Worm (Caenorhabditis elegans) whole organism, midembryonic: ENCODE results near the gene F19G12.1.
A peak's percentile ranks its signal among the peaks of the same experiment; 100 is the strongest.

ENCODE experiments used
- T22C8.4 ChIP-seq: fragments of 200-800 bp; sonication (Bioruptor generic); IDR thresholded peaks from 2 replicates; pipeline ENCODE4 v1.3.6; 2022; ENCODE audit warnings: missing genetic modification characterization, missing compliant biosample characterization
- cog-1 ChIP-seq: sonication (generic microtip); optimal IDR thresholded peaks from 2 replicates; lab custom pipeline; 2016; ENCODE audit warnings: missing genetic modification characterization, missing compliant biosample characterization
- flt-1 ChIP-seq: fragments of 200-800 bp; sonication (Bioruptor generic); IDR thresholded peaks from 2 replicates; pipeline ENCODE4 v1.3.6; 2022; ENCODE audit warnings: missing genetic modification characterization, missing compliant biosample characterization
- klf-2 ChIP-seq: fragments of 200-800 bp; sonication (Bioruptor generic); conservative IDR thresholded peaks from 2 replicates; pipeline ENCODE4 v1.3.6; 2022; ENCODE audit warnings: missing genetic modification reagents, missing genetic modification characterization, missing compliant biosample characterization
- med-1 ChIP-seq: sonication (generic microtip); optimal IDR thresholded peaks from 2 replicates; lab custom pipeline; 2017; ENCODE audit warnings: missing genetic modification characterization, mild to moderate bottlenecking, missing compliant biosample characterization, antibody characterized with exemption, missing genetic modification reagents; ENCODE audit not compliant: insufficient read depth
- ref-1 ChIP-seq: fragments of 200-800 bp; sonication (Bioruptor generic); conservative IDR thresholded peaks from 2 replicates; pipeline ENCODE4 v1.3.6; 2022; ENCODE audit warnings: missing genetic modification reagents, missing genetic modification characterization, missing compliant biosample characterization
- tab-1 ChIP-seq: fragments of 200-800 bp; sonication (Bioruptor generic); IDR thresholded peaks from 2 replicates; pipeline ENCODE4 v1.3.6; 2022; ENCODE audit warnings: missing genetic modification characterization, missing compliant biosample characterization
- ztf-23 ChIP-seq: fragments of 200-800 bp; sonication (Bioruptor generic); IDR thresholded peaks from 2 replicates; pipeline ENCODE4 v1.3.6; 2022; ENCODE audit warnings: missing genetic modification reagents, missing genetic modification characterization, missing compliant biosample characterization
- ztf-29 ChIP-seq: fragments of 200-800 bp; sonication (Bioruptor generic); IDR thresholded peaks from 2 replicates; pipeline ENCODE4 v1.3.6; 2022; ENCODE audit warnings: missing genetic modification reagents, missing genetic modification characterization, missing compliant biosample characterization

Gene F19G12.1

ce11 chrX:1451240-1451639, 20.4 kb downstream of the F19G12.1 start:
- TF ChIP-seq tab-1 (GFP tag; lab: Robert Waterston, UW) (0 out of 2 replicates have a peak, but pooled peaks have one; percentile 23), T22C8.4 (GFP tag; lab: Robert Waterston, UW) (no peak)

- TF ChIP-seq ztf-23 (GFP tag; lab: Robert Waterston, UW) (no peak), klf-2 (GFP tag; lab: Robert Waterston, UW) (no peak), flt-1 (GFP tag; lab: Robert Waterston, UW) (no peak), cog-1 (no peak), ztf-29 (no peak), ref-1 (GFP tag; lab: Robert Waterston, UW) (no peak), T22C8.4 (GFP tag; lab: Robert Waterston, UW) (no peak), med-1 (GFP tag; lab: Kevin White, UChicago) (no peak), tab-1 (GFP tag; lab: Robert Waterston, UW) (no peak)
Measured at ce11 chrX:1451816-1452602, 21.2 kb downstream of the F19G12.1 start.

- TF ChIP-seq ref-1 (GFP tag; lab: Robert Waterston, UW) (no peak), med-1 (GFP tag; lab: Kevin White, UChicago) (no peak), flt-1 (GFP tag; lab: Robert Waterston, UW) (no peak), T22C8.4 (GFP tag; lab: Robert Waterston, UW) (no peak), tab-1 (GFP tag; lab: Robert Waterston, UW) (no peak), ztf-29 (no peak)
Measured at ce11 chrX:1453770-1454169, 23.0 kb downstream of the F19G12.1 start, which contains the start of gene cebp-1. Gene cebp-1 (minus strand): TSS chrX:1453868.

- TF ChIP-seq ztf-23 (GFP tag; lab: Robert Waterston, UW) (peak; percentile 64; the same call in 1 of the 2 replicates), cog-1 (peak; percentile 90), klf-2 (GFP tag; lab: Robert Waterston, UW) (no peak), flt-1 (GFP tag; lab: Robert Waterston, UW) (peak; percentile 45), ztf-29 (no peak), T22C8.4 (GFP tag; lab: Robert Waterston, UW) (0 out of 2 replicates have a peak, but pooled peaks have one; percentile 10)
Measured at ce11 chrX:1454385-1454784, 23.6 kb downstream of the F19G12.1 start.

ce11 chrX:1456350-1457080, 25.7 kb downstream of the F19G12.1 start:
- no peak for TF ChIP-seq T22C8.4 (GFP tag; lab: Robert Waterston, UW)
- no peak for TF ChIP-seq klf-2 (GFP tag; lab: Robert Waterston, UW)
- TF ChIP-seq med-1 (GFP tag; lab: Kevin White, UChicago), result no peak
- no peak for TF ChIP-seq flt-1 (GFP tag; lab: Robert Waterston, UW)
- TF ChIP-seq tab-1 (GFP tag; lab: Robert Waterston, UW), result no peak
- no peak for TF ChIP-seq ztf-23 (GFP tag; lab: Robert Waterston, UW)
- TF ChIP-seq cog-1, result no peak
- no peak for TF ChIP-seq ref-1 (GFP tag; lab: Robert Waterston, UW)
- TF ChIP-seq ztf-29, result no peak

ce11 chrX:1458793-1459192, 28.0 kb downstream of the F19G12.1 start, which contains the start of gene D1005.2:
Gene D1005.2 (plus strand): TSS chrX:1459022.
- TF ChIP-seq ztf-29 (no peak), ztf-23 (GFP tag; lab: Robert Waterston, UW) (no peak), med-1 (GFP tag; lab: Kevin White, UChicago) (no peak), klf-2 (GFP tag; lab: Robert Waterston, UW) (no peak), cog-1 (no peak), tab-1 (GFP tag; lab: Robert Waterston, UW) (no peak), T22C8.4 (GFP tag; lab: Robert Waterston, UW) (no peak), ref-1 (GFP tag; lab: Robert Waterston, UW) (no peak), flt-1 (GFP tag; lab: Robert Waterston, UW) (no peak)

ce11 chrX:1459756-1460155, 28.9 kb downstream of the F19G12.1 start:
- TF ChIP-seq tab-1 (GFP tag; lab: Robert Waterston, UW) (no peak), flt-1 (GFP tag; lab: Robert Waterston, UW) (no peak), med-1 (GFP tag; lab: Kevin White, UChicago) (no peak), klf-2 (GFP tag; lab: Robert Waterston, UW) (no peak), T22C8.4 (GFP tag; lab: Robert Waterston, UW) (no peak), cog-1 (no peak), ztf-29 (no peak), ref-1 (GFP tag; lab: Robert Waterston, UW) (no peak), ztf-23 (GFP tag; lab: Robert Waterston, UW) (no peak)

ce11 chrX:1464699-1465098, 33.9 kb downstream of the F19G12.1 start, which contains the start of gene D1005.6:
Gene D1005.6 (minus strand): TSS chrX:1464799.
- TF ChIP-seq ztf-29, result no peak
- TF ChIP-seq T22C8.4 (GFP tag; lab: Robert Waterston, UW), result no peak
- TF ChIP-seq flt-1 (GFP tag; lab: Robert Waterston, UW), result no peak
- TF ChIP-seq med-1 (GFP tag; lab: Kevin White, UChicago), result no peak
- no peak for TF ChIP-seq ref-1 (GFP tag; lab: Robert Waterston, UW)

ce11 chrX:1468057-1468456, 37.2 kb downstream of the F19G12.1 start:
- TF ChIP-seq med-1 (GFP tag; lab: Kevin White, UChicago) (no peak), cog-1 (no peak), ztf-23 (GFP tag; lab: Robert Waterston, UW) (no peak), tab-1 (GFP tag; lab: Robert Waterston, UW) (no peak), T22C8.4 (GFP tag; lab: Robert Waterston, UW) (no peak), ztf-29 (no peak)
